Fruit fly (Drosophila melanogaster): Measurements from ENCODE around the gene dwg.

dwg gene

dm6 chrX:2708156-2708734 lies 19.3 kb upstream of the dwg start, which contains the start of gene CG2681 (continued):
- peak; percentile 71 for TF ChIP-seq CG6163 (GFP tag; IDR thresholded peaks at IDR 0.05)
- no peak for TF ChIP-seq CG10631 (GFP tag; optimal IDR thresholded peaks at IDR 0.05)
- peak; percentile 37 for TF ChIP-seq CG7368 (GFP tag; optimal IDR thresholded peaks at IDR 0.05)
- TF ChIP-seq CG31627 (GFP tag; optimal IDR thresholded peaks at IDR 0.05) = peak; percentile 22
- TF ChIP-seq salr (GFP tag; optimal IDR thresholded peaks at IDR 0.05) = no peak
- TF ChIP-seq Hr4 (GFP tag; optimal IDR thresholded peaks at IDR 0.05) = no peak
- no peak for TF ChIP-seq Sox102F (GFP tag; optimal IDR thresholded peaks at IDR 0.05)
- no peak for TF ChIP-seq fd59A (GFP tag; optimal IDR thresholded peaks at IDR 0.05)
- no peak for TF ChIP-seq OdsH (GFP tag; optimal IDR thresholded peaks at IDR 0.05)
- no peak for TF ChIP-seq CG9139 (GFP tag; optimal IDR thresholded peaks at IDR 0.05)
- no peak for TF ChIP-seq Sox15 (GFP tag; optimal IDR thresholded peaks at IDR 0.05)
- peak; percentile 46 for TF ChIP-seq CG11294 (GFP tag; IDR thresholded peaks at IDR 0.05)
- TF ChIP-seq CG4318 (GFP tag; optimal IDR thresholded peaks at IDR 0.05) = no peak
- peak; percentile 7 for TF ChIP-seq esn (GFP tag; optimal IDR thresholded peaks at IDR 0.05)
- TF ChIP-seq CG11902 (GFP tag; optimal IDR thresholded peaks at IDR 0.05) = no peak
- peak; percentile 2 for TF ChIP-seq CG6792 (GFP tag; optimal IDR thresholded peaks at IDR 0.05)
- no peak for TF ChIP-seq CG10669 (GFP tag; optimal IDR thresholded peaks at IDR 0.05)
- peak; percentile 68 for TF ChIP-seq eg (GFP tag; IDR thresholded peaks at IDR 0.05)
- no peak for TF ChIP-seq CG6808 (GFP tag; optimal IDR thresholded peaks at IDR 0.05)
- TF ChIP-seq Hr38 (GFP tag; optimal IDR thresholded peaks at IDR 0.05) = no peak
- peak; percentile 57 for TF ChIP-seq Eip78C (GFP tag)
- TF ChIP-seq fd85E (GFP tag; optimal IDR thresholded peaks at IDR 0.05) = no peak
- TF ChIP-seq CG11762 (GFP tag; optimal IDR thresholded peaks at IDR 0.05; ENCODE audit: insufficient read depth) = no peak
- TF ChIP-seq fkh (GFP tag; optimal IDR thresholded peaks at IDR 0.05) = no peak
- TF ChIP-seq Smox (GFP tag; optimal IDR thresholded peaks at IDR 0.05) = no peak
- TF ChIP-seq CG1621 (tag; optimal IDR thresholded peaks at IDR 0.05) = no peak
- no peak for TF ChIP-seq Ets21C (GFP tag; optimal IDR thresholded peaks at IDR 0.05)
- no peak for TF ChIP-seq CG8119 (GFP tag; IDR thresholded peaks at IDR 0.05)
- peak; percentile 34 for TF ChIP-seq Sox14 (GFP tag; optimal IDR thresholded peaks at IDR 0.05)
- no peak for TF ChIP-seq CG6276 (GFP tag; optimal IDR thresholded peaks at IDR 0.05)
- no peak for TF ChIP-seq CG3032 (tag; optimal IDR thresholded peaks at IDR 0.05)
- no peak for TF ChIP-seq svp (GFP tag)
- no peak for TF ChIP-seq achi (GFP tag; optimal IDR thresholded peaks at IDR 0.05)
- TF ChIP-seq acj6 (GFP tag; optimal IDR thresholded peaks at IDR 0.05) = no peak
- TF ChIP-seq Gug (GFP tag; IDR thresholded peaks at IDR 0.05) = peak; percentile 38; the same call in 1 of the 2 replicates
- TF ChIP-seq lz (GFP tag; optimal IDR thresholded peaks at IDR 0.05) = peak; percentile 20

- TF ChIP-seq topi (GFP tag; optimal IDR thresholded peaks at IDR 0.05) (no peak), CG6792 (GFP tag; optimal IDR thresholded peaks at IDR 0.05) (no peak), CG15336 (GFP tag; IDR thresholded peaks at IDR 0.05) (no peak), Eip93F (GFP tag; optimal IDR thresholded peaks at IDR 0.05) (no peak), Smox (GFP tag; optimal IDR thresholded peaks at IDR 0.05) (no peak), cyc (GFP tag; optimal IDR thresholded peaks at IDR 0.05) (no peak), CG11902 (GFP tag; optimal IDR thresholded peaks at IDR 0.05) (no peak), esn (GFP tag; optimal IDR thresholded peaks at IDR 0.05) (peak; percentile 15), spab (GFP tag; optimal IDR thresholded peaks at IDR 0.05) (no peak), Eip78C (GFP tag) (peak; percentile 21), salr (GFP tag; optimal IDR thresholded peaks at IDR 0.05) (no peak)
These were observed 13.7 kb upstream of the dwg start, which contains the start of the genes CG2685 and CG2694 for dm6 chrX:2713776-2714175. Gene CG2685, minus strand, starts transcription at chrX:2713960. Gene CG2694, plus strand, starts transcription at chrX:2714079.

Data from whole organism, prepupa.